Worm (Caenorhabditis elegans) whole organism, L2 larva: ENCODE measurements around the gene col-10.

ENCODE experiments used
- C34F6.9 ChIP-seq: fragments of 150-350 bp; optimal IDR thresholded peaks from 2 replicates; lab custom pipeline; 2014; ENCODE audit warnings: missing biosample characterization, missing genetic modification characterization
- F13H6.1 ChIP-seq: sonication (generic microtip); optimal IDR thresholded peaks from 2 replicates; lab custom pipeline; 2016; ENCODE audit warnings: missing genetic modification characterization, missing compliant biosample characterization
- R02D3.7 ChIP-seq: fragments of 150-350 bp; optimal IDR thresholded peaks from 2 replicates; lab custom pipeline; 2014; ENCODE audit warnings: missing biosample characterization, missing genetic modification characterization
- Y55F3AM.14 ChIP-seq: fragments of 200-800 bp; sonication (Bioruptor generic); optimal IDR thresholded peaks from 2 replicates; lab custom pipeline; 2018; ENCODE audit warnings: mild to moderate bottlenecking, missing genetic modification characterization, missing compliant biosample characterization
- ZK546.5 ChIP-seq: sonication (generic microtip); optimal IDR thresholded peaks from 2 replicates; lab custom pipeline; 2017; ENCODE audit warnings: missing biosample characterization, missing genetic modification characterization
- ama-1 ChIP-seq: fragments of 150-350 bp; optimal IDR thresholded peaks from 2 replicates; lab custom pipeline; 2018; ENCODE audit warnings: inconsistent platforms
- blmp-1 ChIP-seq: sonication (generic microtip); optimal IDR thresholded peaks from 2 replicates; lab custom pipeline; 2017; ENCODE audit warnings: missing genetic modification characterization, mild to moderate bottlenecking, missing compliant biosample characterization, antibody characterized with exemption, moderate library complexity; ENCODE audit not compliant: insufficient read depth
- ceh-16 ChIP-seq: fragments of 150-350 bp; optimal IDR thresholded peaks from 2 replicates; lab custom pipeline; 2014; ENCODE audit warnings: missing biosample characterization, missing genetic modification characterization
- ceh-82 ChIP-seq: fragments of 150-350 bp; optimal IDR thresholded peaks from 2 replicates; lab custom pipeline; 2014; ENCODE audit warnings: missing biosample characterization, missing genetic modification characterization
- crh-2 ChIP-seq: sonication (generic microtip); optimal IDR thresholded peaks from 2 replicates; lab custom pipeline; 2017; ENCODE audit warnings: missing biosample characterization, missing genetic modification characterization
- dmd-4 ChIP-seq: sonication (generic microtip); optimal IDR thresholded peaks from 2 replicates; lab custom pipeline; 2017; ENCODE audit warnings: missing biosample characterization, missing genetic modification characterization
- elt-1 ChIP-seq: fragments of 150-350 bp; optimal IDR thresholded peaks from 2 replicates; lab custom pipeline; 2014; ENCODE audit warnings: missing biosample characterization, missing genetic modification characterization
- elt-3 ChIP-seq: sonication (generic microtip); optimal IDR thresholded peaks from 2 replicates; lab custom pipeline; 2017; ENCODE audit warnings: missing biosample characterization, missing genetic modification characterization
- lin-13 ChIP-seq: fragments of 150-350 bp; optimal IDR thresholded peaks from 2 replicates; lab custom pipeline; 2014; ENCODE audit warnings: missing biosample characterization, missing genetic modification reagents, missing genetic modification characterization
- lin-39 ChIP-seq: fragments of 150-350 bp; optimal IDR thresholded peaks from 2 replicates; lab custom pipeline; 2014; ENCODE audit warnings: missing biosample characterization, missing genetic modification reagents, missing genetic modification characterization
- lsy-2 ChIP-seq, 2 experiments: fragments of 150-350 bp in 1 of 2; sonication (generic microtip) in 1 of 2; optimal IDR thresholded peaks; 2 replicates each; lab custom pipeline; 2014 to 2017; ENCODE audit warnings: missing biosample characterization in 2 of 2, missing genetic modification characterization in 2 of 2
- mab-5 ChIP-seq: fragments of 150-350 bp; optimal IDR thresholded peaks from 2 replicates; lab custom pipeline; 2014; ENCODE audit warnings: missing biosample characterization, missing genetic modification characterization
- mbf-1 ChIP-seq: sonication (generic microtip); optimal IDR thresholded peaks from 2 replicates; lab custom pipeline; 2017; ENCODE audit warnings: missing biosample characterization, missing genetic modification characterization
- nhr-10 ChIP-seq: sonication (generic microtip); optimal IDR thresholded peaks from 2 replicates; lab custom pipeline; 2017; ENCODE audit warnings: missing biosample characterization, missing genetic modification characterization
- nhr-12 ChIP-seq: fragments of 150-350 bp; optimal IDR thresholded peaks from 2 replicates; lab custom pipeline; 2014; ENCODE audit warnings: missing biosample characterization, missing genetic modification characterization
- nhr-21 ChIP-seq: fragments of 150-350 bp; optimal IDR thresholded peaks from 2 replicates; lab custom pipeline; 2014; ENCODE audit warnings: missing biosample characterization, missing genetic modification characterization
- nhr-23 ChIP-seq: fragments of 150-350 bp; optimal IDR thresholded peaks from 2 replicates; lab custom pipeline; 2014; ENCODE audit warnings: missing biosample characterization, missing genetic modification reagents, missing genetic modification characterization
- nhr-237 ChIP-seq: fragments of 150-350 bp; optimal IDR thresholded peaks from 2 replicates; lab custom pipeline; 2014; ENCODE audit warnings: missing biosample characterization, missing genetic modification characterization
- nhr-25 ChIP-seq: fragments of 150-350 bp; sonication (generic microtip); optimal IDR thresholded peaks from 3 replicates; lab custom pipeline; 2014; ENCODE audit warnings: missing biosample characterization, missing genetic modification characterization
- nhr-77 ChIP-seq: fragments of 150-350 bp; optimal IDR thresholded peaks from 2 replicates; lab custom pipeline; 2014; ENCODE audit warnings: missing biosample characterization, missing genetic modification characterization
- peb-1 ChIP-seq: fragments of 150-350 bp; optimal IDR thresholded peaks from 2 replicates; lab custom pipeline; 2014; ENCODE audit warnings: missing biosample characterization, missing genetic modification characterization
- sem-4 ChIP-seq: fragments of 150-350 bp; optimal IDR thresholded peaks from 2 replicates; lab custom pipeline; 2014; ENCODE audit warnings: missing biosample characterization, missing genetic modification reagents, missing genetic modification characterization
- skn-1 ChIP-seq: sonication (generic microtip); optimal IDR thresholded peaks from 2 replicates; lab custom pipeline; 2017; ENCODE audit warnings: missing biosample characterization, missing genetic modification characterization
- sma-3 ChIP-seq: sonication (generic microtip); optimal IDR thresholded peaks from 2 replicates; lab custom pipeline; 2016; ENCODE audit warnings: missing genetic modification reagents, missing genetic modification characterization, missing compliant biosample characterization
- sma-9 ChIP-seq, 2 experiments: fragments of 150-350 bp in 1 of 2; sonication (generic microtip) in 1 of 2; optimal IDR thresholded peaks; 2 replicates each; lab custom pipeline; 2014 to 2016; ENCODE audit warnings: missing genetic modification characterization in 2 of 2, mild to moderate bottlenecking in 1 of 2, missing biosample characterization in 1 of 2, missing compliant biosample characterization in 1 of 2, missing genetic modification reagents in 1 of 2, moderate library complexity in 1 of 2
- snpc-4 ChIP-seq: fragments of 150-350 bp; optimal IDR thresholded peaks from 2 replicates; lab custom pipeline; 2014; ENCODE audit warnings: missing biosample characterization, missing genetic modification characterization
- unc-39 ChIP-seq: fragments of 150-350 bp; optimal IDR thresholded peaks from 2 replicates; lab custom pipeline; 2014; ENCODE audit warnings: missing biosample characterization, missing genetic modification characterization
- unc-55 ChIP-seq: fragments of 150-350 bp; sonication (generic microtip); optimal IDR thresholded peaks from 3 replicates; lab custom pipeline; 2014; ENCODE audit warnings: missing biosample characterization, missing genetic modification reagents, missing genetic modification characterization
- unc-62 ChIP-seq: fragments of 150-350 bp; optimal IDR thresholded peaks from 2 replicates; lab custom pipeline; 2014; ENCODE audit warnings: missing biosample characterization, missing genetic modification reagents, missing genetic modification characterization
- zag-1 ChIP-seq: fragments of 150-350 bp; optimal IDR thresholded peaks from 2 replicates; lab custom pipeline; 2014; ENCODE audit warnings: missing biosample characterization, missing genetic modification characterization
- ztf-1 ChIP-seq: fragments of 200-800 bp; sonication (Bioruptor generic); conservative IDR thresholded peaks from 2 replicates; pipeline ENCODE4 v1.3.6; 2022; ENCODE audit warnings: missing genetic modification characterization, missing compliant biosample characterization
- ztf-11 ChIP-seq: sonication (generic microtip); optimal IDR thresholded peaks from 2 replicates; lab custom pipeline; 2017; ENCODE audit warnings: missing biosample characterization, missing genetic modification characterization
- ztf-4 ChIP-seq: fragments of 150-350 bp; optimal IDR thresholded peaks from 2 replicates; lab custom pipeline; 2014; ENCODE audit warnings: missing biosample characterization, missing genetic modification characterization

The col-10 gene

DNA sequence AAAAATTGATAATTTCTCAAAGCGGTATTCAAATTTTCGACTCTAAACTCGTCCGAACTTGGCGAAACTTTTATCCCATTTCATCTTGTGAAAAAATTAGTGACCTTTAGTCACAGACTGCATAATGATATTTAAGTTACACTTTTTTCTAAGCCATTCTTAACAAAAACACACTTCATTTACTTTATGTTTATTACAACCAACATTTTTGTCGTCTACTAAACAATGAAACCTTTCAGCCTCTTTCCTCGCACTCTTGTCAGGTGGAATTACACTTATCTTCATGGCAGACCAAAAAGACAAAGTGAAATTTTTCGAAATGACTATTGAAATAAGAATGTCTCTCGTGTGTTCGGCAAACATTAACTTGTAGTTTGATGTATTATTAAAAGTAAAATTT lies 1.2 kb downstream of the col-10 start:
- TF ChIP-seq unc-55 (GFP tag; lab: Kevin White, UChicago) (no peak), nhr-237 (tag; lab: Kevin White, UChicago) (no peak), ztf-11 (tag; lab: Kevin White, UChicago) (no peak), ztf-1 (GFP tag; lab: Robert Waterston, UW) (no peak), mab-5 (tag; lab: Kevin White, UChicago) (no peak), lsy-2 (tag; optimal IDR thresholded peaks at IDR 0.05; lab: Kevin White, UChicago) (no peak), nhr-12 (tag; lab: Kevin White, UChicago) (no peak), peb-1 (tag; lab: Kevin White, UChicago) (no peak), Y55F3AM.14 (GFP tag; lab: Kevin White, UChicago) (no peak), lin-13 (GFP tag; lab: Kevin White, UChicago) (peak; percentile 17), ceh-16 (no peak), elt-3 (no peak), snpc-4 (tag; lab: Kevin White, UChicago) (no peak), sma-3 (GFP tag; lab: Kevin White, UChicago) (peak; percentile 14), zag-1 (tag; lab: Kevin White, UChicago) (no peak), nhr-23 (tag; lab: Kevin White, UChicago) (no peak), elt-1 (no peak), ceh-82 (no peak), blmp-1 (peak; percentile 0), mbf-1 (tag; lab: Kevin White, UChicago) (no peak), crh-2 (tag; lab: Kevin White, UChicago) (peak; percentile 23), F13H6.1 (tag; lab: Kevin White, UChicago) (no peak), R02D3.7 (no peak), unc-39 (tag; lab: Kevin White, UChicago) (no peak), ZK546.5 (tag; lab: Kevin White, UChicago) (no peak), ztf-4 (tag; lab: Kevin White, UChicago) (peak; percentile 6), sem-4 (tag; lab: Kevin White, UChicago) (no peak), C34F6.9 (no peak), skn-1 (tag; lab: Kevin White, UChicago) (no peak), ama-1 (lab: Kevin White, UChicago) (peak; percentile 93), lin-39 (no peak), dmd-4 (no peak), unc-62 (GFP tag; lab: Kevin White, UChicago) (no peak), nhr-25 (tag; lab: Kevin White, UChicago) (peak; percentile 91), nhr-10 (tag; lab: Kevin White, UChicago) (no peak), nhr-21 (tag; lab: Kevin White, UChicago) (peak; percentile 28)

DNA sequence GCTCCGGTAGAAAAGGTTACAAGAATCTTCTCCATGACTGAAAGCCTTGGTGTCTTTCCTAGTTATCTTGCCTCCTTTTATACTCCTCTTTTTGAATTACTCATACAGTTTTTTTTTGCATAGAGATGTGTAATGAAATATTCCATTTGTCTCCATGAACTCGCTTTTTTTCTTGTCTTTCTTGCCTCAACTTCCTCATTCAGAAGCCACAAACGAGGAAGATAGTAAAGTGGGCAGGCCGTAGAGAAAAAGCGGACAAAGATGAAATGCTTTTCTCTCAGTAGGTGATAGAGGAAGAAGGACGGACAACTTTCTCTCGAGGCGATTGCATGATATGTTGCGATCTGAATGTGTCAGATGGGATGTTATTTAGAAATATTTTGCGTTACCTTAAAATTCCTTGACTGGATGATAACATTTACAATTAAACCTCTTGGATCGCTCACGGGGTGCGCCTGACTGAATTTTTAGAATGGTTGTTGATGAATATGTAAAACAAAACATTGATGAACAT lies 2.1 kb downstream of the col-10 start, which contains the start of gene col-145:
Gene col-145, minus strand, starts transcription at position 51 of the 514 bp plus-strand sequence.
- TF ChIP-seq blmp-1 (peak; percentile 62), sma-9 (GFP tag; optimal IDR thresholded peaks at IDR 0.05; lab: Kevin White, UChicago) (no peak), sma-9 (tag; optimal IDR thresholded peaks at IDR 0.05; lab: Kevin White, UChicago) (no peak), nhr-237 (tag; lab: Kevin White, UChicago) (no peak)

DNA sequence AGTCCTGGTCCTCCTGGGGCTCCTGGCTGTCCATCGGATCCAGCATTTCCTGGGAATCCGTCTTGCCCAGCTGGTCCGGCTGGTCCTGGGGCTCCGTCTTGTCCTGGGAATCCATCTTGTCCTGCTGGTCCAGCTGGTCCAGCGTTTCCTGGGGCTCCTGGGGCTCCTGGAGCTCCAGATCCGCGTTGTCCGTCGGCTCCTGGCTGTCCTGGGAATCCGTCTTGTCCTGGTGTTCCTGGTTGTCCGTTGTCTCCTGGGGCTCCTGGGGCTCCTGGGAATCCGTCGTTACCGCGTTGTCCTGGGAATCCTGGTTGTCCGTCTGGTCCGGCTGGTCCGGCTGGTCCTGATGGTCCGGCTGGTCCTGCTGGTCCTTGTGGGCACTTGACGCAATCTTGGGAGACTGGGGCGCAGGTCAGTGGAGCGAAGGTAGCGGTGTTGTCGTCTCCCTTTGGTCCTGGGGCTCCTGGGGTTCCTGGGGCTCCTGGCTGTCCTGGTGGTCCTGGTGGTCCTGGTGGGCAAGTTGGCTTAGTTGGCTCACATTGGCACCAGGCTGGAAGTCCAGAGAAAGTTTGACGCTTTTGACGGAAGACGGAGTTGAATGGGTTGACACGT lies 2.9 kb downstream of the col-10 start:
- TF ChIP-seq dmd-4 (no peak), nhr-77 (tag; lab: Kevin White, UChicago) (no peak), nhr-21 (tag; lab: Kevin White, UChicago) (no peak), elt-1 (no peak)
